Worm (Caenorhabditis elegans): ENCODE data around the gene knl-3.

Gene knl-3

DNA sequence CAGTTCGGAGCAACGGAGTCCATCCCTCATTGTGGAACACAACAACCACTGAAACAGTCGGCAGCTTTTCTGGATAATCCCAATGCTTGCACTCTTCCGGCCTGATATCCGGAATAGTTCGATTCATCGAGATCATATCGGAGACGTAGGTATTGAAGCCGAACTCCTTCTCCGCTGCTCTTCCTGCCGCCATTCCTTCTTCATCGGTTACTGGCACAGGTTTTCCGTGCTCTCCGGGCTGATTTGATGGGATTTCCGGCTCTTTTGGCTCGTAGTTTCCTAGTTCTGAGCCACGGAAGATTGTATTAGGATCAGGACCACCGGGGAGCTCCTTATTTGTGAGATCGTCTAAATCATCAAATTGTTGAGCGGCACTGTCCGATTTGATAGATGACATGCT, 49.0 kb upstream of the knl-3 start:
- TF ChIP-seq gmeb-1 (tag; optimal IDR thresholded peaks at IDR 0.05) (no peak), nhr-23 (tag; optimal IDR thresholded peaks at IDR 0.05) (no peak)

- TF ChIP-seq ztf-1 (GFP tag; conservative IDR thresholded peaks at IDR 0.05) (no peak), crh-2 (tag; optimal IDR thresholded peaks at IDR 0.05) (no peak), zag-1 (tag; optimal IDR thresholded peaks at IDR 0.05) (no peak), unc-62 (GFP tag; optimal IDR thresholded peaks at IDR 0.05) (no peak), alr-1 (tag; optimal IDR thresholded peaks at IDR 0.05) (no peak), sem-4 (tag; optimal IDR thresholded peaks at IDR 0.05) (no peak), nhr-21 (tag; optimal IDR thresholded peaks at IDR 0.05) (no peak), unc-55 (GFP tag; optimal IDR thresholded peaks at IDR 0.05) (no peak), skn-1 (tag; optimal IDR thresholded peaks at IDR 0.05) (no peak), dmd-4 (tag; optimal IDR thresholded peaks at IDR 0.05) (no peak), sma-9 (GFP tag; optimal IDR thresholded peaks at IDR 0.05) (no peak), sma-9 (tag; optimal IDR thresholded peaks at IDR 0.05) (no peak), nhr-77 (tag; optimal IDR thresholded peaks at IDR 0.05) (no peak), fos-1 (tag; optimal IDR thresholded peaks at IDR 0.05) (no peak), nhr-12 (tag; optimal IDR thresholded peaks at IDR 0.05) (no peak)
Measured at ce11 chrV:1820749-1821148, 48.3 kb upstream of the knl-3 start.

DNA sequence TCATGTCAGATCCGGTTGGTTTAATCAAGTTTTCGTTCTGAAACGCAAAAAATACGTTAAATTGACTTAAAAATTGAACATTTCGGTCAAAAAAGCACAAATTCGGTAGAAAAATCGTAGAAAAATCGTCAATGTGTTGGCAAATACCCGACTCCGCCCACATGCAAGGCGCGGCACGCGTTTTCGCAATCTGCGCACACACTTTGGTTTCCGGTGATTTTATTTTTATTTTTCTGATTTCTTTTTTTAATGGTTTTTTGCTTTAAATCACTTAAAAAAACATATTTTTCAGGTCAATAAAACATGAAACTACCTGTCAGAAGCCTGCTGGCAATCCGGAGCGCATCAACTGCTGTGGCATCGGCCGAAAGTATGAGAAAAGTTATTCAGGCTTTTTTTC, 47.7 kb upstream of the knl-3 start, which contains the start of the genes gly-7 and mrpl-39:
TSS of gene gly-7 (minus strand) at position 37 of the 400 bp plus-strand sequence.
TSS of gene mrpl-39 (plus strand) at position 293 of the 400 bp plus-strand sequence.
- TF ChIP-seq mab-5 (tag; optimal IDR thresholded peaks at IDR 0.05) (no peak), gmeb-1 (tag; optimal IDR thresholded peaks at IDR 0.05) (peak; percentile 56), ztf-1 (GFP tag; conservative IDR thresholded peaks at IDR 0.05) (no peak), nhr-237 (tag; optimal IDR thresholded peaks at IDR 0.05) (no peak), nhr-129 (tag; optimal IDR thresholded peaks at IDR 0.05) (peak; percentile 30), ztf-11 (tag; optimal IDR thresholded peaks at IDR 0.05) (no peak), C34F6.9 (tag; optimal IDR thresholded peaks at IDR 0.05) (peak; percentile 23), lsy-2 (tag; optimal IDR thresholded peaks at IDR 0.05) (peak in 1 of 2 experiments; percentile 35), sma-3 (GFP tag; optimal IDR thresholded peaks at IDR 0.05) (peak; percentile 23), F13H6.1 (tag; optimal IDR thresholded peaks at IDR 0.05) (peak; percentile 10), lin-11 (tag; optimal IDR thresholded peaks at IDR 0.05) (peak; percentile 48), unc-55 (GFP tag; optimal IDR thresholded peaks at IDR 0.05) (peak; percentile 45), Y55F3AM.14 (GFP tag; optimal IDR thresholded peaks at IDR 0.05) (no peak), crh-2 (tag; optimal IDR thresholded peaks at IDR 0.05) (peak; percentile 34)

DNA sequence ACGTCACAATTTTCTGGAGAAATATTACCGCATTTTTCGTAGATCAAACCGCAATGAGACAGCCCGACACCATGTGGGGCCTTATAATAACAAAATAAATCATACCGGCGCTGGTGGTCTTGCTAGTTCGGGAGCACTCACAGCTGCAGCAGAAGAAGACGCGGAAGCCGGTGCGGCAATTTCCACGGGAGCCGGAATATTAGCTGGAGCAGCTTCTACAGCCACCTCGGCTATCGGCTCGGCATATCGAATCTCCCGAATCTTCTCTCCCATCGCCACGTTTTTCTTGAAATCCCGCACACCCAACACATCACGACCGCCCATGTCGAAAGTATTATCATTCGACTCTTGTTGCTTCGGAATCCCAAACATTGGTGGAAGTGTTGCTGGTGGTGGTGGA, 44.5 kb upstream of the knl-3 start:
- no peak for TF ChIP-seq nhr-12 (tag; optimal IDR thresholded peaks at IDR 0.05)
- TF ChIP-seq fos-1 (tag; optimal IDR thresholded peaks at IDR 0.05): no peak
- TF ChIP-seq crh-2 (tag; optimal IDR thresholded peaks at IDR 0.05): no peak
- TF ChIP-seq ama-1 (optimal IDR thresholded peaks at IDR 0.05): no peak
- TF ChIP-seq egl-27 (tag; optimal IDR thresholded peaks at IDR 0.05): no peak
- TF ChIP-seq peb-1 (tag; optimal IDR thresholded peaks at IDR 0.05): no peak
- no peak for TF ChIP-seq nhr-237 (tag; optimal IDR thresholded peaks at IDR 0.05)
- TF ChIP-seq sma-9 (GFP tag; optimal IDR thresholded peaks at IDR 0.05): no peak
- TF ChIP-seq sma-9 (tag; optimal IDR thresholded peaks at IDR 0.05): no peak
- no peak for TF ChIP-seq mdl-1 (tag; optimal IDR thresholded peaks at IDR 0.05)
- TF ChIP-seq skn-1 (tag; optimal IDR thresholded peaks at IDR 0.05): no peak
- TF ChIP-seq Y55F3AM.14 (GFP tag; optimal IDR thresholded peaks at IDR 0.05): no peak
- TF ChIP-seq F13H6.1 (tag; optimal IDR thresholded peaks at IDR 0.05): no peak
- no peak for TF ChIP-seq lin-13 (GFP tag; optimal IDR thresholded peaks at IDR 0.05)
- no peak for TF ChIP-seq ZK546.5 (tag; optimal IDR thresholded peaks at IDR 0.05)

DNA sequence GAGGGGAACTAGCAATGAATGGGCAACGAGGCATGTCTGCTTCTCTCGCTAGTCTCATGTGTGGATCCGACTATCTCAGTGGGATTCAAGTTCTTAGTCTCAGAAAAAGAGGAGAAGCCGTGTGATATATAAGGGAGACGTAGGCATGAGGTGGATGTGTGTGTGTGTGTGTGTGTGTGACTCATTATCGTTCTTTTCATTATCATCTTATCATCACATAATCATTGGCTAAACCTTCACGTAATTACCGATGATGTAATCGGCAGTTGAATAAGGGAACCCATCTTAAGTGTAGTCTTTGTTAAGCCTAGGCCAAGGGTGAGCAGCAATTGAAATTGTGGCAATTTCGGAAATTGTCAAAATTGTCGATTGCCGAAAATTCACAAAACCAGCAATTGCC, 39.0 kb upstream of the knl-3 start, which contains the start of gene Y32G9B.1:
TSS of gene Y32G9B.1 (minus strand) at position 101 of the 400 bp plus-strand sequence.
- no peak for TF ChIP-seq elt-3 (tag; optimal IDR thresholded peaks at IDR 0.05)
- peak; percentile 3 for TF ChIP-seq nhr-21 (tag; optimal IDR thresholded peaks at IDR 0.05)
- TF ChIP-seq blmp-1 (tag; optimal IDR thresholded peaks at IDR 0.05; ENCODE audit: insufficient read depth): peak; percentile 30
- TF ChIP-seq fos-1 (tag; optimal IDR thresholded peaks at IDR 0.05): peak; percentile 0
- TF ChIP-seq gmeb-1 (tag; optimal IDR thresholded peaks at IDR 0.05): no peak
- no peak for TF ChIP-seq aly-2 (tag; optimal IDR thresholded peaks at IDR 0.05)

Measured in whole organism, L2 larva.